Worm (Caenorhabditis elegans) whole organism, mixed stage, embryonic: Measurements from ENCODE around the gene T26A5.8.

Source experiments
- blmp-1 ChIP-seq: fragments of 150-350 bp; optimal IDR thresholded peaks from 2 replicates; lab custom pipeline; 2014; ENCODE audit warnings: missing biosample characterization, missing genetic modification characterization
- nhr-12 ChIP-seq: fragments of 150-350 bp; optimal IDR thresholded peaks from 2 replicates; lab custom pipeline; 2014; ENCODE audit warnings: missing biosample characterization, missing genetic modification characterization
- snpc-4 ChIP-seq: fragments of 150-350 bp; optimal IDR thresholded peaks from 2 replicates; lab custom pipeline; 2014; ENCODE audit warnings: missing biosample characterization, missing genetic modification characterization

DNA sequence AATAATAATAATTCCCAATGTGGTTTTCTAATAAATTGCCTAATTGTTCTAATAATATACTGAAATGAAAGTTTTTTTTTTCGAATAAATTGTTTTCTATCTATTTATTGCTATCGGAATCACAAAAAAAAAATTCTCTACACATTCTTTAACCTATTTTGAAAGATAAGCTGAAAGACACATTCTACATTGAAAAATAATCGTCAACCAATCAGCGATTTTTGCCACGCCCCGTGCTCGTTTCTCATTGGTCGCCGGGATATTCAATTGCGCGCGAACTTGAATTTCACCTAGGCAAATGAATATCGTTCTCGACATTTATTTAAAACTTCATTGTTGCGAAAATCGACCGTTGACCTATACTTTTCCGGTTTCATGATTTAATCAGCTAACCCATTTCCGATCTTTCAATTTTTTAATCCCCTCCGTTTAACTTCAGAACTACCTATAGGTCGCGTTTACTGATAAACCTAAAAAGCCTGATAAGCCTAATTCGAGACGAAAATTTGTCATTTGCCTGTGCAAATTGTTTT lies 37.4 kb upstream of the T26A5.8 start, which contains the start of gene F23F12.3:
- no peak for TF ChIP-seq snpc-4
- no peak for TF ChIP-seq nhr-12 (tag; lab: Kevin White, UChicago)
- TF ChIP-seq blmp-1 (tag; lab: Kevin White, UChicago) = no peak
